Worm (Caenorhabditis elegans) whole organism, mixed stage, embryonic: ENCODE results near the gene Y43F8B.12.

ENCODE experiments used
- M03D4.4 ChIP-seq: sonication (generic microtip); optimal IDR thresholded peaks from 2 replicates; lab custom pipeline; 2017; ENCODE audit warnings: mild to moderate bottlenecking, missing genetic modification characterization, missing compliant biosample characterization
- bed-3 ChIP-seq: fragments of 200-800 bp; sonication (Bioruptor generic); optimal IDR thresholded peaks from 3 replicates; lab custom pipeline; 2018; ENCODE audit warnings: mild to moderate bottlenecking, missing genetic modification characterization, moderate library complexity, missing compliant biosample characterization
- blmp-1 ChIP-seq: fragments of 150-350 bp; optimal IDR thresholded peaks from 2 replicates; lab custom pipeline; 2014; ENCODE audit warnings: missing biosample characterization, missing genetic modification characterization
- ceh-39 ChIP-seq: fragments of 150-350 bp; optimal IDR thresholded peaks from 2 replicates; lab custom pipeline; 2014; ENCODE audit warnings: missing biosample characterization, missing genetic modification characterization
- ceh-43 ChIP-seq: fragments of 200-800 bp; sonication (Bioruptor generic); optimal IDR thresholded peaks from 2 replicates; lab custom pipeline; 2018; ENCODE audit warnings: mild to moderate bottlenecking, missing genetic modification characterization, moderate library complexity, missing compliant biosample characterization
- ces-1 ChIP-seq: fragments of 150-350 bp; optimal IDR thresholded peaks from 2 replicates; lab custom pipeline; 2014; ENCODE audit warnings: missing biosample characterization, missing genetic modification reagents, missing genetic modification characterization
- cnd-1 ChIP-seq: fragments of 200-800 bp; sonication (Bioruptor generic); optimal IDR thresholded peaks from 2 replicates; lab custom pipeline; 2018; ENCODE audit warnings: mild to moderate bottlenecking, missing genetic modification characterization, missing compliant biosample characterization
- drap-1 ChIP-seq: fragments of 200-800 bp; sonication (Bioruptor generic); optimal IDR thresholded peaks from 3 replicates; lab custom pipeline; 2018; ENCODE audit warnings: mild to moderate bottlenecking, missing genetic modification characterization, missing compliant biosample characterization
- elt-3 ChIP-seq: fragments of 150-350 bp; optimal IDR thresholded peaks from 2 replicates; lab custom pipeline; 2014; ENCODE audit warnings: missing biosample characterization, missing genetic modification characterization
- flh-1 ChIP-seq: fragments of 200-800 bp; sonication (Bioruptor generic); optimal IDR thresholded peaks from 2 replicates; lab custom pipeline; 2018; ENCODE audit warnings: mild to moderate bottlenecking, missing genetic modification characterization, moderate library complexity, missing compliant biosample characterization
- ham-2 ChIP-seq: fragments of 200-800 bp; sonication (Bioruptor generic); optimal IDR thresholded peaks from 2 replicates; lab custom pipeline; 2018; ENCODE audit warnings: mild to moderate bottlenecking, missing genetic modification characterization, missing compliant biosample characterization
- hlh-1 ChIP-seq: fragments of 150-350 bp; optimal IDR thresholded peaks from 2 replicates; lab custom pipeline; 2014; ENCODE audit warnings: missing biosample characterization, missing genetic modification reagents, missing genetic modification characterization
- lin-32 ChIP-seq: fragments of 200-800 bp; sonication (Bioruptor generic); optimal IDR thresholded peaks from 2 replicates; lab custom pipeline; 2018; ENCODE audit warnings: mild to moderate bottlenecking, missing genetic modification characterization, missing compliant biosample characterization
- lsy-2 ChIP-seq: fragments of 150-350 bp; optimal IDR thresholded peaks from 2 replicates; lab custom pipeline; 2014; ENCODE audit warnings: missing biosample characterization, missing genetic modification characterization
- mab-5 ChIP-seq: fragments of 150-350 bp; optimal IDR thresholded peaks from 2 replicates; lab custom pipeline; 2014; ENCODE audit warnings: missing biosample characterization, missing genetic modification characterization
- mep-1 ChIP-seq: fragments of 150-350 bp; optimal IDR thresholded peaks from 2 replicates; lab custom pipeline; 2017; ENCODE audit warnings: missing biosample characterization, missing genetic modification reagents, missing genetic modification characterization, inconsistent platforms
- mls-2 ChIP-seq: sonication (generic microtip); optimal IDR thresholded peaks from 2 replicates; lab custom pipeline; 2016; ENCODE audit warnings: mild to moderate bottlenecking, missing genetic modification characterization, moderate library complexity, missing compliant biosample characterization
- nhr-237 ChIP-seq: fragments of 150-350 bp; optimal IDR thresholded peaks from 2 replicates; lab custom pipeline; 2014; ENCODE audit warnings: missing biosample characterization, missing genetic modification characterization
- nhr-28 ChIP-seq: fragments of 150-350 bp; optimal IDR thresholded peaks from 2 replicates; lab custom pipeline; 2014; ENCODE audit warnings: missing biosample characterization, missing genetic modification characterization
- nhr-76 ChIP-seq: sonication (generic microtip); optimal IDR thresholded peaks from 2 replicates; lab custom pipeline; 2017; ENCODE audit warnings: missing biosample characterization, missing genetic modification characterization
- pha-4 ChIP-seq: fragments of 150-350 bp; optimal IDR thresholded peaks from 2 replicates; lab custom pipeline; 2018; ENCODE audit warnings: missing biosample characterization, missing genetic modification reagents, missing genetic modification characterization
- sem-2 ChIP-seq: fragments of 200-800 bp; sonication (Bioruptor generic); optimal IDR thresholded peaks from 2 replicates; lab custom pipeline; 2018; ENCODE audit warnings: mild to moderate bottlenecking, missing genetic modification characterization, missing compliant biosample characterization
- snpc-4 ChIP-seq: fragments of 150-350 bp; optimal IDR thresholded peaks from 2 replicates; lab custom pipeline; 2014; ENCODE audit warnings: missing biosample characterization, missing genetic modification characterization
- sptf-1 ChIP-seq: sonication (generic microtip); optimal IDR thresholded peaks from 2 replicates; lab custom pipeline; 2017; ENCODE audit warnings: mild to moderate bottlenecking, missing genetic modification characterization, moderate library complexity, missing compliant biosample characterization
- tbx-8 ChIP-seq: fragments of 200-800 bp; sonication (Bioruptor generic); optimal IDR thresholded peaks from 2 replicates; lab custom pipeline; 2018; ENCODE audit warnings: mild to moderate bottlenecking, missing genetic modification characterization, moderate library complexity, missing compliant biosample characterization
- unc-120 ChIP-seq: sonication (generic microtip); optimal IDR thresholded peaks from 2 replicates; lab custom pipeline; 2017; ENCODE audit warnings: missing genetic modification characterization, missing compliant biosample characterization; ENCODE audit not compliant: poor library complexity, severe bottlenecking
- unc-39 ChIP-seq: fragments of 150-350 bp; optimal IDR thresholded peaks from 2 replicates; lab custom pipeline; 2014; ENCODE audit warnings: missing biosample characterization, missing genetic modification characterization
- unc-62 ChIP-seq: fragments of 150-350 bp; optimal IDR thresholded peaks from 2 replicates; lab custom pipeline; 2014; ENCODE audit warnings: missing biosample characterization, missing genetic modification reagents, missing genetic modification characterization
- zip-8 ChIP-seq: fragments of 150-350 bp; optimal IDR thresholded peaks from 2 replicates; lab custom pipeline; 2014; ENCODE audit warnings: missing biosample characterization, missing genetic modification characterization
- ztf-11 ChIP-seq: fragments of 150-350 bp; optimal IDR thresholded peaks from 2 replicates; lab custom pipeline; 2014; ENCODE audit warnings: missing biosample characterization, missing genetic modification characterization

Y43F8B.12 gene

ce11 chrV:19431036-19431435 lies 37.1 kb upstream of the Y43F8B.12 start, which contains the start of gene srw-85:
srw-85 (minus strand) TSS chrV:19431136.
- no peak for TF ChIP-seq lsy-2

- TF ChIP-seq sem-2 (GFP tag; lab: Kevin White, UChicago), result no peak
- TF ChIP-seq bed-3 (GFP tag; lab: Kevin White, UChicago), result no peak
- TF ChIP-seq ceh-43 (GFP tag; lab: Kevin White, UChicago), result no peak
- no peak for TF ChIP-seq snpc-4 (tag; lab: Kevin White, UChicago)
- no peak for TF ChIP-seq unc-62 (GFP tag; lab: Kevin White, UChicago)
- no peak for TF ChIP-seq nhr-28 (tag; lab: Kevin White, UChicago)
- no peak for TF ChIP-seq nhr-76 (tag; lab: Kevin White, UChicago)
- TF ChIP-seq hlh-1, result no peak
- TF ChIP-seq sptf-1 (tag; lab: Kevin White, UChicago), result no peak
- TF ChIP-seq ham-2 (GFP tag; lab: Kevin White, UChicago), result no peak
- no peak for TF ChIP-seq M03D4.4 (tag; lab: Kevin White, UChicago)
- TF ChIP-seq pha-4 (tag; lab: Kevin White, UChicago), result no peak
- no peak for TF ChIP-seq zip-8
- no peak for TF ChIP-seq nhr-237 (tag; lab: Kevin White, UChicago)
- no peak for TF ChIP-seq ztf-11 (tag; lab: Kevin White, UChicago)
- TF ChIP-seq ceh-39 (tag; lab: Kevin White, UChicago), result no peak
- TF ChIP-seq blmp-1 (tag; lab: Kevin White, UChicago), result no peak
- TF ChIP-seq tbx-8 (GFP tag; lab: Kevin White, UChicago), result no peak
- no peak for TF ChIP-seq unc-39 (tag; lab: Kevin White, UChicago)
- no peak for TF ChIP-seq lin-32 (GFP tag; lab: Kevin White, UChicago)
- TF ChIP-seq, all 35 proteins: peak for 0
Measured at ce11 chrV:19432030-19432429, 36.2 kb upstream of the Y43F8B.12 start.

- no peak for TF ChIP-seq unc-120
- TF ChIP-seq drap-1, result no peak
- TF ChIP-seq ces-1 (GFP tag; lab: Kevin White, UChicago), result no peak
Measured at ce11 chrV:19432972-19433371, 35.2 kb upstream of the Y43F8B.12 start, which contains the start of gene C25F9.11. C25F9.11 (minus strand) TSS chrV:19433072.

ce11 chrV:19433806-19434437 lies 34.3 kb upstream of the Y43F8B.12 start, which contains the start of gene C25F9.16:
C25F9.16 (plus strand) TSS chrV:19434387.
- TF ChIP-seq zip-8 (peak; percentile 29), ham-2 (GFP tag; lab: Kevin White, UChicago) (no peak)

ce11 chrV:19436307-19436706 lies 31.9 kb upstream of the Y43F8B.12 start, which contains the start of gene C25F9.14:
C25F9.14 (plus strand) TSS chrV:19436484.
- TF ChIP-seq cnd-1 (no peak), mab-5 (no peak), flh-1 (GFP tag; lab: Kevin White, UChicago) (no peak), elt-3 (tag; lab: Kevin White, UChicago) (no peak), nhr-76 (tag; lab: Kevin White, UChicago) (no peak), mls-2 (no peak)

ce11 chrV:19443599-19443998 lies 24.6 kb upstream of the Y43F8B.12 start:
- no peak for TF ChIP-seq drap-1
- no peak for TF ChIP-seq ztf-11 (tag; lab: Kevin White, UChicago)
- TF ChIP-seq tbx-8 (GFP tag; lab: Kevin White, UChicago), result no peak
- no peak for TF ChIP-seq mep-1
- TF ChIP-seq mls-2, result no peak
- TF ChIP-seq zip-8, result peak; percentile 76
- TF ChIP-seq nhr-28 (tag; lab: Kevin White, UChicago), result no peak
- TF ChIP-seq elt-3 (tag; lab: Kevin White, UChicago), result no peak
